Fruit fly (Drosophila melanogaster): Measurements from ENCODE around the gene Brr2.

Gene Brr2

dm6 chr3L:15988039-15988546, 20.4 kb upstream of the Brr2 start, which contains the start of gene Hip14 (continued):
- TF ChIP-seq Trl (optimal IDR thresholded peaks at IDR 0.05) (peak in 1 of 2 experiments; percentile 51), Trl (GFP tag; optimal IDR thresholded peaks at IDR 0.05) (peak; percentile 29), CG1832 (GFP tag; optimal IDR thresholded peaks at IDR 0.05) (peak; percentile 90), oc (tag; optimal IDR thresholded peaks at IDR 0.05) (no peak), CG6254 (GFP tag; optimal IDR thresholded peaks at IDR 0.05) (no peak), Ets65A (GFP tag) (no peak), lov (optimal IDR thresholded peaks at IDR 0.05) (no peak), lov (GFP tag; IDR thresholded peaks at IDR 0.05) (no peak), vvl (GFP tag; IDR thresholded peaks at IDR 0.05) (peak; percentile 39), CG3281 (GFP tag; optimal IDR thresholded peaks at IDR 0.05) (peak; percentile 6), HmgZ (tag; optimal IDR thresholded peaks at IDR 0.05) (peak; percentile 18), D (optimal IDR thresholded peaks at IDR 0.05) (peak; percentile 62), D (GFP tag; optimal IDR thresholded peaks at IDR 0.05) (no peak), corto (GFP tag; optimal IDR thresholded peaks at IDR 0.05) (no peak), Atf-2 (GFP tag; optimal IDR thresholded peaks at IDR 0.05) (no peak), H2.0 (GFP tag; IDR thresholded peaks at IDR 0.05) (no peak), chm (GFP tag; IDR thresholded peaks at IDR 0.05) (peak; percentile 20; the same call in 1 of the 2 replicates), Mrtf (GFP tag; IDR thresholded peaks at IDR 0.05) (no peak), Lhr (GFP tag; optimal IDR thresholded peaks at IDR 0.05) (peak; percentile 42), CG12155 (GFP tag; optimal IDR thresholded peaks at IDR 0.05) (no peak), Six4 (GFP tag; optimal IDR thresholded peaks at IDR 0.05) (no peak), tgo (GFP tag; IDR thresholded peaks at IDR 0.05) (no peak), mirr (GFP tag; optimal IDR thresholded peaks at IDR 0.05) (no peak), eve (GFP tag; optimal IDR thresholded peaks at IDR 0.05) (no peak), CoRest (tag; optimal IDR thresholded peaks at IDR 0.05) (no peak), ara (GFP tag; IDR thresholded peaks at IDR 0.05) (0 out of 2 replicates have a peak, but pooled peaks have one; percentile 20), dan (GFP tag; IDR thresholded peaks at IDR 0.05) (no peak), CG13894 (tag; optimal IDR thresholded peaks at IDR 0.05) (no peak), CG9727 (GFP tag; optimal IDR thresholded peaks at IDR 0.05) (peak; percentile 33), CG7271 (tag; optimal IDR thresholded peaks at IDR 0.05) (no peak), gem (tag; optimal IDR thresholded peaks at IDR 0.05) (no peak), ro (GFP tag; IDR thresholded peaks at IDR 0.05) (no peak), Taf1 (GFP tag; IDR thresholded peaks at IDR 0.05) (no peak), otp (GFP tag; IDR thresholded peaks at IDR 0.05) (no peak), Dip2 (GFP tag; IDR thresholded peaks at IDR 0.05) (no peak), CG3163 (GFP tag; optimal IDR thresholded peaks at IDR 0.05) (no peak), CG12391 (tag; optimal IDR thresholded peaks at IDR 0.05) (peak; percentile 52), CG18619 (GFP tag; optimal IDR thresholded peaks at IDR 0.05) (no peak), hkb (optimal IDR thresholded peaks at IDR 0.05) (no peak), hkb (GFP tag; IDR thresholded peaks at IDR 0.05) (no peak), CG31388 (GFP tag; optimal IDR thresholded peaks at IDR 0.05) (no peak), CG30020 (tag; optimal IDR thresholded peaks at IDR 0.05) (peak; percentile 48), twi (tag; optimal IDR thresholded peaks at IDR 0.05) (no peak), CG7556 (GFP tag; optimal IDR thresholded peaks at IDR 0.05) (peak; percentile 23), CG16779 (GFP tag; IDR thresholded peaks at IDR 0.05) (no peak), Sox100B (GFP tag; optimal IDR thresholded peaks at IDR 0.05) (no peak), Dip3 (GFP tag; optimal IDR thresholded peaks at IDR 0.05) (no peak), maf-S (GFP tag; optimal IDR thresholded peaks at IDR 0.05) (no peak), chinmo (GFP tag; IDR thresholded peaks at IDR 0.05; ENCODE audit: partially characterized antibody) (no peak), CG1024 (GFP tag; IDR thresholded peaks at IDR 0.05) (no peak), CG13775 (GFP tag; optimal IDR thresholded peaks at IDR 0.05) (peak; percentile 16), CG12236 (GFP tag; optimal IDR thresholded peaks at IDR 0.05) (no peak), CG2116 (GFP tag; optimal IDR thresholded peaks at IDR 0.05) (peak; percentile 52)
